Fruit fly (Drosophila melanogaster): Measurements from ENCODE around the gene CG31189.
A peak's percentile ranks its signal among the peaks of the same experiment; 100 is the strongest.

Gene CG31189

DNA sequence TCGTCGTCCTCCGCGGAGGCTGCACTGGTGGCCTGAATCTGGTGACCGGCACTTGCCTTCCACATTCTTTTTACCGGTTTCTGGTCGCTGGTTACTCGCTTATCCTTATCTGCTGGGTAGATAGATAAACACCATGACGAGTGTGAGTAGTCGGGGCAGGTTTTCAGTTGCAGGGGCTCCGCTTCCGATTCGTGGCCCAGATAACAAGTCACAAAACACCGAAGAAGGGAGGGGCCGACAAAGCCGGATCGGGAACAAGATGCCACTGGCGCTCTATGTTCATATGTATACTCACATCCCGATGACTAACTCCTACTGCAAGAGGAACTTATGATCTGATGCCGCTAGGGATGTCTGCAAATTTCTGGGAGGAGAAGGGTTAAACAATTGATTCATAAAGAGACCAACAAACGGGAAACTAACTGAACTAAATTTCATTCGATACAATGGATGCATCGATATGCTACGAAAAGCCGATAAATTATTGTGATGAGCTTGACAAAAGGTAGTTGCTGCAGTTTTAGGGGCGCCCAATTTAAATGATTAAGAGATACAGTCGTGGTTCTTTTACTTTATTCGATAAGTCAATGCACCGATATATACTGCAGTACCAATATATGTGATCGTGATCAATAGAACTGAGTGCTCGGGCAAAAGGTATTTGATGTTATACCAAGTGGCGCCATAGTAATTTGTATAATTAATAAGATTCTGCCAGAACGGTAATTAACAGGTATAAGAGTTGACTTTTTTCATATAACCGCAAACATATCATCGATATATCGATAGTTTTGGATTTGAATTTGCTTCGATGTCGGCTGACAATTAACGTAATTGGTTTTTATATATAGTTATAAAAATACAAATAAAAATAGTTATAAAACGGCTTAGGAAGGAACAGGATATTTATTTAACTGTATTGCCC is 18.6 kb upstream of the CG31189 start, which contains the start of gene Cortactin:
TSS of gene Cortactin (minus strand) at position 472 of the 925 bp plus-strand sequence.
- TF ChIP-seq CG9948 (tag; optimal IDR thresholded peaks at IDR 0.05) (no peak), EcR (GFP tag; optimal IDR thresholded peaks at IDR 0.05) (peak; percentile 41), CG34367 (tag; optimal IDR thresholded peaks at IDR 0.05) (no peak), CG15710 (tag; optimal IDR thresholded peaks at IDR 0.05) (no peak)

DNA sequence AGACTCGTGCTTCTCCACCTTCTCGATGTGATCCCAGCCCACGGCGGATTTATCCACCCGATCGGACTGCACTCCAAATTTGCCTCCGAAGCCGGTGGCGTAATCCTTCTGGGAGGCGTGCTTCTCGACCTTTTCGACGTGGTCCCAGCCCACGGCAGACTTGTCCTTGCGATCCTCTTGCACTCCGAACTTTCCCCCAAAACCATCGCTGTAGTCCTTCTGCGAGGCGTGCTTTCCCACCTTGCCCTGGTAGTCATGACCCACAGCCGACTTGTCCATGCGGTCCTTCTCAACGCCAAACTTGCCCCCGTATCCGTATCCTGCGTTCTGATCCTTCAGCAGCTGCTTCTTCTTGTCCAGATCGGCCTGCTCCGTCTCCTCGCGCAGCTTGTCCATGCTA is 17.8 kb upstream of the CG31189 start:
- TF ChIP-seq CG34367 (tag; optimal IDR thresholded peaks at IDR 0.05) (no peak), gl (tag; optimal IDR thresholded peaks at IDR 0.05) (no peak), CG9948 (tag; optimal IDR thresholded peaks at IDR 0.05) (no peak), CG12605 (GFP tag; IDR thresholded peaks at IDR 0.05) (no peak), CG8301 (tag; optimal IDR thresholded peaks at IDR 0.05) (no peak), CG10348 (GFP tag; IDR thresholded peaks at IDR 0.05) (no peak), Pif1A (GFP tag; optimal IDR thresholded peaks at IDR 0.05) (no peak), CG15710 (tag; optimal IDR thresholded peaks at IDR 0.05) (no peak), CG17806 (tag; optimal IDR thresholded peaks at IDR 0.05) (no peak), CG32121 (GFP tag; IDR thresholded peaks at IDR 0.05) (no peak), CG14655 (GFP tag; optimal IDR thresholded peaks at IDR 0.05) (no peak), Snoo (tag; optimal IDR thresholded peaks at IDR 0.05) (no peak), CG8159 (tag; optimal IDR thresholded peaks at IDR 0.05) (no peak), Pif1B (GFP tag; optimal IDR thresholded peaks at IDR 0.05) (no peak), CG4496 (GFP tag; IDR thresholded peaks at IDR 0.05) (no peak), D1 (tag; optimal IDR thresholded peaks at IDR 0.05) (no peak)

DNA sequence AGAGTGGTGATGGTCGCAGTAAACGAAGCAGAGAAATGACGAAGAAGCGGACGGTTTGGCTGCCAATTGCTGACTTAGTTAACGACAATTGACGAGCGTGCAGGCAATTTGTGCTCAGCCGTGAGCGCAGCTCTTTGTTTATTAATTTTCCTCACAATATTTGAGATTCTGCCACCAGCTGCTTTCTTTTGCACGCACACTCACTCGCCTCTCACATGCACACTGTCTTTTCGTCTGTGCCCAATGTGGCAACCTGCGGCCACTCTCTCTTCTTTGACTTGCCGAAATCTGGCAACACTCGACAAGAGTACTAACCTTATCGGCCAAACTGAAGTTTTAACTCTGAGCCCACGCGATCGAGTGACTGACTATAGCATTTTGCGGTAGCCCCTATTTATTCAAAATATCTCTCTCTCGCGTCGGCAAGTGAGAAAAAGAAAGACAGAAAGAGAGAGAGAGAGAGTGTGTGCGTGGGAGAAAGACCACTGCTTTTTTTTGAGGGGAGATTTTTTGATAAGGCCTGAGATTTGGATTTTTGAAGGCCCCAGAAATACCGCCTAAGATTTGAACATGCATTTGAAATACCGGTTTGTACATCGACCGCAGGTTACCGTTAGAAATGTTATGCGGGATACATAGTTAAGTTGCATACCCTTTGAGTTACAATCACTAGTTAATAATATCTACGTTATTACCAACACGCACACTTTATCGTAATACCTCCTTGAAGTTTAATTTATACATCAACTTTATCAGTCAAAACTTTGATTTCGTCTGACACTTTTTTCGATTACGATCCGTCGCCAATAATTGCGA is 15.0 kb upstream of the CG31189 start, which contains the start of gene Mvl:
TSS of gene Mvl (minus strand) at position 371 of the 816 bp plus-strand sequence.
- TF ChIP-seq rn (GFP tag; IDR thresholded peaks at IDR 0.05) (no peak), CG12605 (GFP tag; IDR thresholded peaks at IDR 0.05) (0 out of 2 replicates have a peak, but pooled peaks have one; percentile 12), CG8301 (tag; optimal IDR thresholded peaks at IDR 0.05) (no peak), CG17806 (tag; optimal IDR thresholded peaks at IDR 0.05) (no peak), Pif1A (GFP tag; optimal IDR thresholded peaks at IDR 0.05) (no peak), Pif1B (GFP tag; optimal IDR thresholded peaks at IDR 0.05) (no peak), CG10348 (GFP tag; IDR thresholded peaks at IDR 0.05) (no peak), CG13204 (GFP tag; optimal IDR thresholded peaks at IDR 0.05) (no peak), CG34367 (tag; optimal IDR thresholded peaks at IDR 0.05) (no peak), fd96Ca (GFP tag; IDR thresholded peaks at IDR 0.05) (no peak), Ets98B (GFP tag; IDR thresholded peaks at IDR 0.05) (peak; percentile 41; the same call in 1 of the 2 replicates), CG14655 (GFP tag; optimal IDR thresholded peaks at IDR 0.05) (no peak), CG32121 (GFP tag; IDR thresholded peaks at IDR 0.05) (no peak), D1 (tag; optimal IDR thresholded peaks at IDR 0.05) (no peak), CG4496 (GFP tag; IDR thresholded peaks at IDR 0.05) (peak; percentile 55; the same call in 2 of the 3 replicates), CG9948 (tag; optimal IDR thresholded peaks at IDR 0.05) (no peak), gl (tag; optimal IDR thresholded peaks at IDR 0.05) (no peak), CG15710 (tag; optimal IDR thresholded peaks at IDR 0.05) (no peak), CG8159 (tag; optimal IDR thresholded peaks at IDR 0.05) (no peak), EcR (GFP tag; optimal IDR thresholded peaks at IDR 0.05) (peak; percentile 86), Snoo (tag; optimal IDR thresholded peaks at IDR 0.05) (no peak)

DNA sequence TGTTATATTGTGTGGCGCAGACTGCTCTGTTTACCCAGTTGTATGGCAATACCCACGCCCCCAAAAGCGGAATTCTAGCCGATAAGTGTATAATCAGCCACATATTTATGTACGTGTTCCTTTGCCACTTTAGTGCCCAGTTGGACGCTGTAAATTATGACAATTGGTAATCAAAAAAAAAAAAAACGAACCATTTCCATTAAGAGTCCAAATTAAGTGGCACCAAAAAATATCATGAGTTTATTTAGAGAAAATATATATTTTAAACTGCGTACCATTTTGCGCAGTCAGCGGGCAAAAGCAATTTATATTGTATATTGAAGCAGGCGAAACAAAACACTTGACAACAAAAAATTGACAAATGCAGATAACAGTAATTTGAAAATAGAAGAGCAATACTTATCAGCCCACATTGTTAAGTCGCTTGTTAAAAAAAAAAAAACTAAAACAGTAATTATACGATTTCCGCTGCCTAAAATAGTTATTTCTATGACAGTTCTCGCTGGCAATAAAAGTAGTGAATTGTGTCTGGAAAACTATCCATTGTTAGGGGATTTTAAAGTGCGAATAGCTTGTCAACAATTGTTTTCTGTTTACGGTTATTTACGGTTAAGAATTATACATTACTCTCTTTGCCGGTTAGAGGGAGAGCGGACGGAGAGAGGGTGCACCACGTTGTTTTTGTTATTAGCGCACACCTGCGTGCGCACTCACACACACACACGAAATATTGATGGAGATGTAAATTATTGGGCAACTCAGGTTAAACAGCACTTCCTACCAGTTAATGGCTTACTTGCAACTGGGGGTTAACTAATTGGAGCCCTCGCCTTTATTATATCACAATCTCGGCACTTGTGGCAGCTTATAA is 14.1 kb upstream of the CG31189 start:
- TF ChIP-seq CG32121 (GFP tag; IDR thresholded peaks at IDR 0.05), result no peak
- TF ChIP-seq Pif1B (GFP tag; optimal IDR thresholded peaks at IDR 0.05), result no peak
- TF ChIP-seq CG4496 (GFP tag; IDR thresholded peaks at IDR 0.05), result no peak
- no peak for TF ChIP-seq CG9948 (tag; optimal IDR thresholded peaks at IDR 0.05)
- TF ChIP-seq CG34367 (tag; optimal IDR thresholded peaks at IDR 0.05), result no peak
- TF ChIP-seq Ets98B (GFP tag; IDR thresholded peaks at IDR 0.05), result no peak
- TF ChIP-seq CG10348 (GFP tag; IDR thresholded peaks at IDR 0.05), result no peak
- TF ChIP-seq fd96Ca (GFP tag; IDR thresholded peaks at IDR 0.05), result no peak
- no peak for TF ChIP-seq CG14655 (GFP tag; optimal IDR thresholded peaks at IDR 0.05)
- no peak for TF ChIP-seq EcR (GFP tag; optimal IDR thresholded peaks at IDR 0.05)

DNA sequence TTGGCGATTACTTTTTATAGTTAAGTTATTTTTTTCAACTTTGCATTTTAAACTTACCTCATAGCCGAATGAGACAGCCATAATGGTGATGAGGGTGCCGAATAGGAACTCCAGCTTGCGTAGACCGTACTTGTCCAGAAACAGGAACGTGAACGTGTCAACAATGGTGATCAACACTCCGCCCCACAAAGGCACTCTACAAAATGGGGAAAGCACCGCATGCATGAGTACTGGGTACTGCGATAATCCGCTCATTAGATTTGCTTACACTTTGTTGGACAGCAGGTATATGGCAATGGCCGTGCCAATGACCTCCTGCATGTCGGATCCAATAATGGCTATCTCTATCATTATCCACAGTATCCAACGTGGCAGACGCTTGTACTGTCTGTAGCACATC is 11.9 kb upstream of the CG31189 start:
- TF ChIP-seq rn (GFP tag; IDR thresholded peaks at IDR 0.05) (no peak), D1 (tag; optimal IDR thresholded peaks at IDR 0.05) (no peak), CG15710 (tag; optimal IDR thresholded peaks at IDR 0.05) (no peak), gl (tag; optimal IDR thresholded peaks at IDR 0.05) (no peak), CG13204 (GFP tag; optimal IDR thresholded peaks at IDR 0.05) (no peak), Pif1B (GFP tag; optimal IDR thresholded peaks at IDR 0.05) (no peak), CG12605 (GFP tag; IDR thresholded peaks at IDR 0.05) (no peak), EcR (GFP tag; optimal IDR thresholded peaks at IDR 0.05) (no peak), CG34367 (tag; optimal IDR thresholded peaks at IDR 0.05) (no peak), Snoo (tag; optimal IDR thresholded peaks at IDR 0.05) (no peak), CG32121 (GFP tag; IDR thresholded peaks at IDR 0.05) (no peak), CG4496 (GFP tag; IDR thresholded peaks at IDR 0.05) (no peak), CG14655 (GFP tag; optimal IDR thresholded peaks at IDR 0.05) (no peak), CG17806 (tag; optimal IDR thresholded peaks at IDR 0.05) (no peak), Ets98B (GFP tag; IDR thresholded peaks at IDR 0.05) (no peak), CG9948 (tag; optimal IDR thresholded peaks at IDR 0.05) (no peak), Pif1A (GFP tag; optimal IDR thresholded peaks at IDR 0.05) (no peak), CG8159 (tag; optimal IDR thresholded peaks at IDR 0.05) (no peak), fd96Ca (GFP tag; IDR thresholded peaks at IDR 0.05) (no peak)

Data from whole organism, pupa.